Fruit fly (Drosophila melanogaster) whole organism, wandering third instar larva: ENCODE data around the gene betaCOP.
A peak's percentile ranks its signal among the peaks of the same experiment; 100 is the strongest.

Source experiments
- Abd-B ChIP-seq: fragments of >200 bp; optimal IDR thresholded peaks from 2 replicates; lab custom pipeline; 2017; ENCODE audit warnings: missing biosample characterization, missing genetic modification characterization
- CG32264 ChIP-seq: fragments of 200-800 bp; sonication (Bioruptor generic); optimal IDR thresholded peaks from 2 replicates; lab custom pipeline; 2016; ENCODE audit warnings: missing biosample characterization, missing genetic modification characterization
- CG9705 ChIP-seq: fragments of 200-800 bp; sonication (Bioruptor generic); optimal IDR thresholded peaks from 2 replicates; lab custom pipeline; 2018; ENCODE audit warnings: missing biosample characterization, mild to moderate bottlenecking, missing genetic modification characterization
- CrebA ChIP-seq: fragments of 200-800 bp; sonication (Bioruptor generic); optimal IDR thresholded peaks from 2 replicates; lab custom pipeline; 2016; ENCODE audit warnings: missing biosample characterization, mild to moderate bottlenecking, missing genetic modification characterization, borderline replicate concordance
- Dfd ChIP-seq: fragments of >200 bp; optimal IDR thresholded peaks from 2 replicates; lab custom pipeline; 2017; ENCODE audit warnings: missing biosample characterization, missing genetic modification characterization
- Dif ChIP-seq: fragments of 200-275, 200-300 bp; sonication (Bioruptor generic); optimal IDR thresholded peaks from 2 replicates; lab custom pipeline; 2018; ENCODE audit warnings: missing biosample characterization, missing genetic modification characterization; ENCODE audit not compliant: partially characterized antibody
- GATAd ChIP-seq: sonication (Bioruptor generic); optimal IDR thresholded peaks from 2 replicates; lab custom pipeline; 2016; ENCODE audit warnings: missing biosample characterization, missing genetic modification characterization
- HLH106 ChIP-seq: fragments of 200-800 bp; optimal IDR thresholded peaks from 3 replicates; lab custom pipeline; 2019; ENCODE audit warnings: missing biosample characterization, mild to moderate bottlenecking, missing genetic modification characterization, moderate library complexity
- Hnf4 ChIP-seq: fragments of 200-800 bp; sonication (Bioruptor generic); optimal IDR thresholded peaks from 2 replicates; lab custom pipeline; 2016; ENCODE audit warnings: missing biosample characterization, mild to moderate bottlenecking, missing genetic modification characterization
- Hr78 ChIP-seq: fragments of >200 bp; optimal IDR thresholded peaks from 2 replicates; lab custom pipeline; 2017; ENCODE audit warnings: missing biosample characterization, missing genetic modification characterization
- Hr83 ChIP-seq: fragments of 200-300 bp; sonication (Bioruptor generic); optimal IDR thresholded peaks from 2 replicates; lab custom pipeline; 2016; ENCODE audit warnings: missing biosample characterization, mild to moderate bottlenecking, missing genetic modification characterization, moderate library complexity; ENCODE audit not compliant: poor library complexity, severe bottlenecking
- Jra ChIP-seq: sonication (Bioruptor generic); optimal IDR thresholded peaks from 2 replicates; lab custom pipeline; 2016; ENCODE audit warnings: missing biosample characterization, missing genetic modification characterization
- Mio ChIP-seq: sonication (Bioruptor generic); optimal IDR thresholded peaks from 2 replicates; lab custom pipeline; 2016; ENCODE audit warnings: missing biosample characterization, missing genetic modification characterization
- Myc ChIP-seq: fragments of >200 bp; optimal IDR thresholded peaks from 2 replicates; lab custom pipeline; 2017
- N ChIP-seq: fragments of >200 bp; optimal IDR thresholded peaks from 2 replicates; lab custom pipeline; 2018; ENCODE audit warnings: missing biosample characterization, missing external identifiers, missing genetic modification characterization
- OdsH ChIP-seq: fragments of 200-800 bp; sonication (Bioruptor generic); optimal IDR thresholded peaks from 2 replicates; lab custom pipeline; 2016; ENCODE audit warnings: missing biosample characterization, mild to moderate bottlenecking, missing genetic modification characterization
- Rel ChIP-seq, 2 experiments: fragments of 200-800 bp; sonication (Bioruptor generic) in 1 of 2; optimal IDR thresholded peaks; 2 replicates in 1 of 2; 3 replicates in 1 of 2; lab custom pipeline; 2016 to 2019; ENCODE audit warnings: mild to moderate bottlenecking in 2 of 2, missing biosample characterization in 2 of 2, missing genetic modification characterization in 2 of 2, moderate library complexity in 1 of 2
- Sp1 ChIP-seq: fragments of 200-800 bp; sonication (Bioruptor generic); optimal IDR thresholded peaks from 3 replicates; lab custom pipeline; 2019; ENCODE audit warnings: missing biosample characterization, mild to moderate bottlenecking, missing genetic modification characterization, moderate library complexity
- Vsx2 ChIP-seq: fragments of 200-300, 225-300 bp; sonication (Bioruptor generic); optimal IDR thresholded peaks from 2 replicates; lab custom pipeline; 2018; ENCODE audit warnings: missing biosample characterization, missing genetic modification characterization; ENCODE audit not compliant: partially characterized antibody
- br ChIP-seq: fragments of 200-800 bp; sonication (Bioruptor generic); optimal IDR thresholded peaks from 2 replicates; lab custom pipeline; 2016; ENCODE audit warnings: missing biosample characterization, missing genetic modification characterization
- brk ChIP-seq: fragments of 200-800 bp; sonication (Bioruptor generic); optimal IDR thresholded peaks from 2 replicates; lab custom pipeline; 2016; ENCODE audit warnings: missing biosample characterization, mild to moderate bottlenecking, missing genetic modification characterization
- dl ChIP-seq, 2 experiments: fragments of 175-275, 200-275 bp in 1 of 2; fragments of 200-275 bp in 1 of 2; sonication (Bioruptor generic); optimal IDR thresholded peaks; lab custom pipeline; 2018; ENCODE audit warnings: mild to moderate bottlenecking in 2 of 2, missing biosample characterization in 2 of 2, missing genetic modification characterization in 2 of 2, moderate library complexity in 2 of 2; ENCODE audit not compliant: partially characterized antibody in 2 of 2, insufficient read depth in 1 of 2
- dmrt93B ChIP-seq: fragments of 200-800 bp; sonication (Bioruptor generic); optimal IDR thresholded peaks from 2 replicates; lab custom pipeline; 2018; ENCODE audit warnings: missing biosample characterization, mild to moderate bottlenecking, missing genetic modification characterization
- dsf ChIP-seq: sonication (Bioruptor generic); optimal IDR thresholded peaks from 2 replicates; lab custom pipeline; 2016; ENCODE audit warnings: missing biosample characterization, missing genetic modification characterization, borderline replicate concordance
- ey ChIP-seq: fragments of 200-800 bp; sonication (Bioruptor generic); optimal IDR thresholded peaks from 2 replicates; lab custom pipeline; 2016; ENCODE audit warnings: missing biosample characterization, missing genetic modification characterization
- foxo ChIP-seq, 2 experiments: fragments of 200-800 bp; sonication (Bioruptor generic); optimal IDR thresholded peaks; 2 replicates in 1 of 2; 3 replicates in 1 of 2; lab custom pipeline; 2016 to 2017; ENCODE audit warnings: missing biosample characterization in 2 of 2, missing genetic modification characterization in 2 of 2
- fru ChIP-seq: fragments of 200-800 bp; sonication (Bioruptor generic); optimal IDR thresholded peaks from 3 replicates; lab custom pipeline; 2016; ENCODE audit warnings: missing biosample characterization, mild to moderate bottlenecking, missing genetic modification characterization
- h ChIP-seq: fragments of 200-800 bp; sonication (Bioruptor generic); optimal IDR thresholded peaks from 3 replicates; lab custom pipeline; 2016; ENCODE audit warnings: missing biosample characterization, mild to moderate bottlenecking, missing genetic modification characterization
- jim ChIP-seq: fragments of 175-275, 200-325 bp; sonication (Bioruptor generic); optimal IDR thresholded peaks from 2 replicates; lab custom pipeline; 2016; ENCODE audit warnings: missing biosample characterization, mild to moderate bottlenecking, missing genetic modification characterization
- lola ChIP-seq: fragments of >200 bp; optimal IDR thresholded peaks from 2 replicates; lab custom pipeline; 2017; ENCODE audit warnings: missing biosample characterization, missing genetic modification characterization
- pan ChIP-seq: fragments of >200 bp; optimal IDR thresholded peaks from 2 replicates; lab custom pipeline; 2017
- psq ChIP-seq: fragments of 200-800 bp; sonication (Bioruptor generic); optimal IDR thresholded peaks from 3 replicates; lab custom pipeline; 2017; ENCODE audit warnings: missing biosample characterization, mild to moderate bottlenecking, missing genetic modification characterization, moderate library complexity
- rgr ChIP-seq: fragments of 200-800 bp; sonication (Bioruptor generic); optimal IDR thresholded peaks from 3 replicates; lab custom pipeline; 2016; ENCODE audit warnings: missing biosample characterization, mild to moderate bottlenecking, missing genetic modification characterization
- sage ChIP-seq: fragments of 200-800 bp; sonication (Bioruptor generic); optimal IDR thresholded peaks from 2 replicates; lab custom pipeline; 2016; ENCODE audit warnings: missing biosample characterization, mild to moderate bottlenecking, missing genetic modification characterization
- sv ChIP-seq: fragments of 200-800 bp; sonication (Bioruptor generic); optimal IDR thresholded peaks from 3 replicates; lab custom pipeline; 2016; ENCODE audit warnings: missing biosample characterization, missing genetic modification characterization
- tai ChIP-seq: sonication (Bioruptor generic); optimal IDR thresholded peaks from 2 replicates; lab custom pipeline; 2016; ENCODE audit warnings: missing biosample characterization, missing genetic modification characterization
- usp ChIP-seq: fragments of >200 bp; optimal IDR thresholded peaks from 2 replicates; lab custom pipeline; 2017; ENCODE audit warnings: missing biosample characterization, missing genetic modification characterization
- woc ChIP-seq: sonication (Bioruptor generic); optimal IDR thresholded peaks from 2 replicates; lab custom pipeline; 2016; ENCODE audit warnings: missing biosample characterization, mild to moderate bottlenecking, missing genetic modification characterization

betaCOP gene

DNA sequence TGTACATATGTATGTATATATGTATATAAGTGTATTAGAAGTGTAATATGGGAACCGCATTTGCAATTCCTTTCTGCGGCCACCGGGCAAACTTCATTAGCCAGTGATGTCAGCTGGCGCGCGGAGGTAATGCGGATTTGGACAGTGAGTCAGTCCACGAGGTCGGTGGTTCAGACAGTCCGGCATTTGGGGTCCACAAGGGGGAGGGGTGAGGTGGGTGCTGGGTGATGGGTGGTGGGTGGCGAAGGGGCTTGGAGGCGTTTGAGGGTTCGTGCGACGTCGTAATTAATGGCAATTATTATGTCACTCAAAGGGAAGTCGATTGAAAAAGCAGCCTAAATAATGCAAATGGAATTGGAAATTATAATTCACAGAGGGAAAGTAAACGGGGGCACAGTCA is 15.3 kb downstream of the betaCOP start:
- TF ChIP-seq CrebA = no peak
- TF ChIP-seq CG32264 (GFP tag; lab: Kevin White, UChicago) = no peak
- TF ChIP-seq Mio (GFP tag; lab: Kevin White, UChicago) = no peak
- TF ChIP-seq brk (GFP tag; lab: Kevin White, UChicago) = no peak
- no peak for TF ChIP-seq N (GFP tag; lab: Kevin White, UChicago)
- no peak for TF ChIP-seq foxo (GFP tag; optimal IDR thresholded peaks at IDR 0.05; lab: Kevin White, UChicago)
- no peak for TF ChIP-seq CG9705 (GFP tag; lab: Kevin White, UChicago)
- no peak for TF ChIP-seq Vsx2 (GFP tag; lab: Kevin White, UChicago)
- TF ChIP-seq dl (GFP tag; optimal IDR thresholded peaks at IDR 0.05; lab: Kevin White, UChicago; ENCODE audit: insufficient read depth in 1 of 2, partially characterized antibody in 2 of 2) = no peak
- TF ChIP-seq fru (GFP tag; lab: Kevin White, UChicago) = no peak
- no peak for TF ChIP-seq dsf
- no peak for TF ChIP-seq Jra (GFP tag; lab: Kevin White, UChicago)
- TF ChIP-seq OdsH (GFP tag; lab: Kevin White, UChicago) = no peak
- TF ChIP-seq lola (GFP tag; lab: Kevin White, UChicago) = no peak
- no peak for TF ChIP-seq Sp1 (GFP tag; lab: Kevin White, UChicago)
- TF ChIP-seq, all 38 proteins: peak for 0

DNA sequence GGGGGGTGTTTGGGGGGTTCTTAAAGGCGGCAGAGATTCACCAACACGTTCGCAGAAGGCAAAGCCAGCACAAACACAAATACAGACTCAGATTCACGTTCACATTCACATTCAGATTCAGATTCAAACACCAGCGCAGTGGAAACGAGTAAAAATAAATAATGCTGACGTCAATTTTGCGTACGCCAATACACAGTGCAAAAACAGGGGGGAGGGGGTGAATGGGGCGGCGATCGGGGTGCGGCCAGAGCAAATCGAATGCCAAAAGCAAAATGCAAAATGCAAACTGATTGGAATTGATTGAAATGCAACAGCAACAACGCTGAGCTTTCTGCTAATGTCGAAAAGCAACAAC is 16.4 kb downstream of the betaCOP start:
- TF ChIP-seq Sp1 (GFP tag; lab: Kevin White, UChicago) = no peak
- no peak for TF ChIP-seq OdsH (GFP tag; lab: Kevin White, UChicago)
- no peak for TF ChIP-seq GATAd
- TF ChIP-seq sv (GFP tag; lab: Kevin White, UChicago) = no peak
- TF ChIP-seq lola (GFP tag; lab: Kevin White, UChicago) = no peak
- no peak for TF ChIP-seq foxo (GFP tag; optimal IDR thresholded peaks at IDR 0.05; lab: Kevin White, UChicago)
- TF ChIP-seq Rel (GFP tag; optimal IDR thresholded peaks at IDR 0.05; lab: Kevin White, UChicago) = no peak
- TF ChIP-seq Rel (tag; optimal IDR thresholded peaks at IDR 0.05; lab: Kevin White, UChicago) = peak; percentile 18
- TF ChIP-seq Myc (lab: Kevin White, UChicago) = no peak
- TF ChIP-seq Hr83 (GFP tag; lab: Kevin White, UChicago) = no peak

dm6 chrX:18367806-18368643 is 17.0 kb downstream of the betaCOP start:
- TF ChIP-seq sv (GFP tag; lab: Kevin White, UChicago) (peak; percentile 25), Hnf4 (GFP tag; lab: Kevin White, UChicago) (peak; percentile 73), h (GFP tag; lab: Kevin White, UChicago) (peak; percentile 88), sage (GFP tag; lab: Kevin White, UChicago) (no peak), GATAd (no peak), Mio (GFP tag; lab: Kevin White, UChicago) (peak; percentile 5), Dif (GFP tag; lab: Kevin White, UChicago) (no peak), Sp1 (GFP tag; lab: Kevin White, UChicago) (peak; percentile 62), Myc (lab: Kevin White, UChicago) (no peak), jim (no peak), Hr78 (GFP tag; lab: Kevin White, UChicago) (no peak), Jra (GFP tag; lab: Kevin White, UChicago) (no peak), br (GFP tag; lab: Kevin White, UChicago) (peak; percentile 82), HLH106 (tag; lab: Kevin White, UChicago) (peak; percentile 57), CG9705 (GFP tag; lab: Kevin White, UChicago) (no peak), N (GFP tag; lab: Kevin White, UChicago) (no peak), Hr83 (GFP tag; lab: Kevin White, UChicago) (no peak), psq (peak; percentile 66), brk (GFP tag; lab: Kevin White, UChicago) (peak; percentile 44), Abd-B (GFP tag; lab: Kevin White, UChicago) (no peak), CrebA (peak; percentile 16), foxo (GFP tag; optimal IDR thresholded peaks at IDR 0.05; lab: Kevin White, UChicago) (peak in 1 of 2 experiments; percentile 76), CG32264 (GFP tag; lab: Kevin White, UChicago) (peak; percentile 28), dl (GFP tag; optimal IDR thresholded peaks at IDR 0.05; lab: Kevin White, UChicago; ENCODE audit: insufficient read depth in 1 of 2, partially characterized antibody in 2 of 2) (no peak), tai (GFP tag; lab: Kevin White, UChicago) (no peak), lola (GFP tag; lab: Kevin White, UChicago) (no peak), Rel (GFP tag; optimal IDR thresholded peaks at IDR 0.05; lab: Kevin White, UChicago) (peak; percentile 21), Rel (tag; optimal IDR thresholded peaks at IDR 0.05; lab: Kevin White, UChicago) (peak; percentile 96), ey (GFP tag; lab: Kevin White, UChicago) (peak; percentile 84), OdsH (GFP tag; lab: Kevin White, UChicago) (peak; percentile 78), Vsx2 (GFP tag; lab: Kevin White, UChicago) (no peak), pan (lab: Kevin White, UChicago) (no peak), usp (GFP tag; lab: Kevin White, UChicago) (no peak), woc (GFP tag; lab: Kevin White, UChicago) (peak; percentile 44), dmrt93B (GFP tag; lab: Kevin White, UChicago) (no peak), dsf (no peak), fru (GFP tag; lab: Kevin White, UChicago) (peak; percentile 72), Dfd (no peak), rgr (peak; percentile 81)
- TF ChIP-seq, all 38 proteins: peak for 18
